Fruit fly (Drosophila melanogaster) whole organism, embryonic: ENCODE results near the gene CG32373.
A peak's percentile ranks its signal among the peaks of the same experiment; 100 is the strongest.

Experiments used
- CG1024 ChIP-seq: fragments of 200-800 bp; sonication (Bioruptor generic); IDR thresholded peaks from 2 replicates; pipeline ENCODE4 v1.3.6; 2022; ENCODE audit warnings: missing biosample characterization, missing genetic modification characterization
- CG15601 ChIP-seq: fragments of 200-800 bp; sonication (Bioruptor generic); optimal IDR thresholded peaks from 3 replicates; lab custom pipeline; 2019; ENCODE audit warnings: missing biosample characterization, mild to moderate bottlenecking, missing genetic modification characterization, moderate library complexity
- CG17912 ChIP-seq: fragments of 200-800 bp; sonication (Bioruptor generic); optimal IDR thresholded peaks from 2 replicates; lab custom pipeline; 2018; ENCODE audit warnings: missing biosample characterization, mild to moderate bottlenecking, missing genetic modification characterization
- CG3995 ChIP-seq: fragments of 200-800 bp; sonication (Bioruptor generic); optimal IDR thresholded peaks from 3 replicates; lab custom pipeline; 2016; ENCODE audit warnings: missing biosample characterization, missing genetic modification characterization
- NK7.1 ChIP-seq: fragments of 200-800 bp; sonication (Bioruptor generic); optimal IDR thresholded peaks from 3 replicates; lab custom pipeline; 2016; ENCODE audit warnings: missing biosample characterization, missing genetic modification characterization
- chinmo ChIP-seq: fragments of 200-800 bp; sonication (Bioruptor generic); IDR thresholded peaks from 4 replicates; pipeline ENCODE4 v1.3.6; 2022; ENCODE audit warnings: missing biosample characterization, missing genetic modification characterization; ENCODE audit not compliant: partially characterized antibody

DNA sequence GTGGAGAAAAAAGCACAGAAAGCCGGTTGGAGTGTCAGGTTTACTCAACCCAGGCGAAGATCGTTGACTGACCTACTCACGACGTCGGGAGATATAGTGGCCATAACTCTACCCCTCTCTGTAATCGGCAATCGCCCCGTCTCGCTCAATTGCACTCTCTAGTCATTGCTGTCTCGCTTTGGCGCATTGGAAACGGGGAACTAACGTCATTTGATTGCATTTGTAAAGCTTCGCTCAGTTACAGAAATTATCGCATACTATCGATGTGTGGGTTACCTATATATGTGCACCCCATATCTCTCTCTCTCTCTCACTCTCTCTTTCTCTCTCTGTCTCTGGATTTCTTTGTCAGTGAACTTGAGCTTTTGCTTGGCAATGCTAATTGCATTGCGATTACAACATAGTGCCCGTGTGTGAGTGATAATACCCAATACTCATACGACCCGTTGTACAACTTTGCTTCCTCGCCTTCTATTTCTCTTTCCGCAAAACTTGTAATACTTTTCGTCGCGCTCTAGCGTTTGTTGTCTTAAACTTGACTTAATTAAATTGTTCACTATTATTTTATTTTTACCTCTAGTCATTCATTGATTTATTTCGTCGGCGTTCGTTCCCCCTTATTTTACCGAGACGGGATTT, 121.9 kb downstream of the CG32373 start:
- TF ChIP-seq CG17912 (GFP tag; lab: Kevin White, UChicago) (no peak), CG1024 (GFP tag; lab: Robert Waterston, UW) (no peak), chinmo (0 out of 4 replicates have a peak, but pooled peaks have one; percentile 21), CG3995 (no peak), CG15601 (tag; lab: Kevin White, UChicago) (no peak), NK7.1 (no peak)
